Worm (Caenorhabditis elegans) whole organism, L2 larva: ENCODE measurements around the gene math-15.

ENCODE experiments used
- aly-2 ChIP-seq: fragments of 150-350 bp; optimal IDR thresholded peaks from 2 replicates; lab custom pipeline; 2014; ENCODE audit warnings: missing biosample characterization, missing genetic modification characterization
- elt-1 ChIP-seq: fragments of 150-350 bp; optimal IDR thresholded peaks from 2 replicates; lab custom pipeline; 2014; ENCODE audit warnings: missing biosample characterization, missing genetic modification characterization
- lin-39 ChIP-seq: fragments of 150-350 bp; optimal IDR thresholded peaks from 2 replicates; lab custom pipeline; 2014; ENCODE audit warnings: missing biosample characterization, missing genetic modification reagents, missing genetic modification characterization
- nhr-10 ChIP-seq: sonication (generic microtip); optimal IDR thresholded peaks from 2 replicates; lab custom pipeline; 2017; ENCODE audit warnings: missing biosample characterization, missing genetic modification characterization
- nhr-237 ChIP-seq: fragments of 150-350 bp; optimal IDR thresholded peaks from 2 replicates; lab custom pipeline; 2014; ENCODE audit warnings: missing biosample characterization, missing genetic modification characterization
- snpc-4 ChIP-seq: fragments of 150-350 bp; optimal IDR thresholded peaks from 2 replicates; lab custom pipeline; 2014; ENCODE audit warnings: missing biosample characterization, missing genetic modification characterization
- unc-55 ChIP-seq: fragments of 150-350 bp; sonication (generic microtip); optimal IDR thresholded peaks from 3 replicates; lab custom pipeline; 2014; ENCODE audit warnings: missing biosample characterization, missing genetic modification reagents, missing genetic modification characterization
- ztf-4 ChIP-seq: fragments of 150-350 bp; optimal IDR thresholded peaks from 2 replicates; lab custom pipeline; 2014; ENCODE audit warnings: missing biosample characterization, missing genetic modification characterization

ce11 chrII:1895278-1895677 lies 29.1 kb downstream of the math-15 start, which contains the start of gene C46F9.5:
- TF ChIP-seq lin-39 (tag; lab: Kevin White, UChicago) (no peak), nhr-237 (tag; lab: Kevin White, UChicago) (no peak), aly-2 (no peak), nhr-10 (tag; lab: Kevin White, UChicago) (no peak), unc-55 (GFP tag; lab: Kevin White, UChicago) (no peak), elt-1 (tag; lab: Kevin White, UChicago) (no peak), snpc-4 (tag; lab: Kevin White, UChicago) (no peak), ztf-4 (tag; lab: Kevin White, UChicago) (no peak)
